Fruit fly (Drosophila melanogaster): ENCODE results near the gene Myb.

Myb gene

dm6 chrX:15868781-15869180 is 11.2 kb upstream of the Myb start:
- no peak for TF ChIP-seq HLH106 (tag; optimal IDR thresholded peaks at IDR 0.05)
- no peak for TF ChIP-seq dl (GFP tag; optimal IDR thresholded peaks at IDR 0.05; ENCODE audit: insufficient read depth in 1 of 2, partially characterized antibody in 2 of 2)
- TF ChIP-seq br (GFP tag; optimal IDR thresholded peaks at IDR 0.05) = no peak
- TF ChIP-seq h (GFP tag; optimal IDR thresholded peaks at IDR 0.05) = no peak
- no peak for TF ChIP-seq CG32264 (GFP tag; optimal IDR thresholded peaks at IDR 0.05)
- no peak for TF ChIP-seq fru (GFP tag; optimal IDR thresholded peaks at IDR 0.05)
- no peak for TF ChIP-seq Hr83 (GFP tag; optimal IDR thresholded peaks at IDR 0.05; ENCODE audit: poor library complexity, severe bottlenecking)
- no peak for TF ChIP-seq Jra (GFP tag; optimal IDR thresholded peaks at IDR 0.05)
- TF ChIP-seq Hr78 (GFP tag; optimal IDR thresholded peaks at IDR 0.05) = no peak
- TF ChIP-seq woc (GFP tag; optimal IDR thresholded peaks at IDR 0.05) = no peak
- TF ChIP-seq Hnf4 (GFP tag; optimal IDR thresholded peaks at IDR 0.05) = no peak
- no peak for TF ChIP-seq Sp1 (GFP tag; optimal IDR thresholded peaks at IDR 0.05)
- no peak for TF ChIP-seq dmrt93B (GFP tag; optimal IDR thresholded peaks at IDR 0.05)
- no peak for TF ChIP-seq psq (GFP tag; optimal IDR thresholded peaks at IDR 0.05)
- TF ChIP-seq usp (GFP tag; optimal IDR thresholded peaks at IDR 0.05) = no peak
- TF ChIP-seq brk (GFP tag; optimal IDR thresholded peaks at IDR 0.05) = no peak
- TF ChIP-seq Rel (GFP tag; optimal IDR thresholded peaks at IDR 0.05) = no peak
- TF ChIP-seq Rel (tag; optimal IDR thresholded peaks at IDR 0.05) = no peak
- TF ChIP-seq tai (GFP tag; optimal IDR thresholded peaks at IDR 0.05) = no peak
- no peak for TF ChIP-seq Mio (GFP tag; optimal IDR thresholded peaks at IDR 0.05)

- TF ChIP-seq psq (GFP tag; optimal IDR thresholded peaks at IDR 0.05) (peak; percentile 99), Jra (GFP tag; optimal IDR thresholded peaks at IDR 0.05) (peak; percentile 99), Rel (GFP tag; optimal IDR thresholded peaks at IDR 0.05) (peak; percentile 99), Rel (tag; optimal IDR thresholded peaks at IDR 0.05) (peak; percentile 99), jim (GFP tag; optimal IDR thresholded peaks at IDR 0.05) (no peak), HLH106 (tag; optimal IDR thresholded peaks at IDR 0.05) (peak; percentile 100), Vsx2 (GFP tag; optimal IDR thresholded peaks at IDR 0.05; ENCODE audit: partially characterized antibody) (no peak), usp (GFP tag; optimal IDR thresholded peaks at IDR 0.05) (no peak), pan (optimal IDR thresholded peaks at IDR 0.05) (no peak), Mio (GFP tag; optimal IDR thresholded peaks at IDR 0.05) (peak; percentile 92), dsf (GFP tag; optimal IDR thresholded peaks at IDR 0.05; ENCODE audit: borderline replicate concordance) (peak; percentile 98), GATAd (GFP tag; optimal IDR thresholded peaks at IDR 0.05) (peak; percentile 95), Abd-B (GFP tag; optimal IDR thresholded peaks at IDR 0.05) (no peak), N (GFP tag; optimal IDR thresholded peaks at IDR 0.05) (no peak), Dfd (GFP tag; optimal IDR thresholded peaks at IDR 0.05) (peak; percentile 97), OdsH (GFP tag; optimal IDR thresholded peaks at IDR 0.05) (peak; percentile 100), lola (GFP tag; optimal IDR thresholded peaks at IDR 0.05) (no peak), foxo (GFP tag; optimal IDR thresholded peaks at IDR 0.05) (peak; percentile 98 to 100), tai (GFP tag; optimal IDR thresholded peaks at IDR 0.05) (peak; percentile 98), woc (GFP tag; optimal IDR thresholded peaks at IDR 0.05) (peak; percentile 99), Dif (GFP tag; optimal IDR thresholded peaks at IDR 0.05; ENCODE audit: partially characterized antibody) (no peak), ey (GFP tag; optimal IDR thresholded peaks at IDR 0.05) (peak; percentile 99), CG9705 (GFP tag; optimal IDR thresholded peaks at IDR 0.05) (peak; percentile 100), Hr83 (GFP tag; optimal IDR thresholded peaks at IDR 0.05; ENCODE audit: poor library complexity, severe bottlenecking) (peak; percentile 85), fru (GFP tag; optimal IDR thresholded peaks at IDR 0.05) (peak; percentile 100), sv (GFP tag; optimal IDR thresholded peaks at IDR 0.05) (peak; percentile 99), br (GFP tag; optimal IDR thresholded peaks at IDR 0.05) (peak; percentile 99), brk (GFP tag; optimal IDR thresholded peaks at IDR 0.05) (peak; percentile 99), rgr (GFP tag; optimal IDR thresholded peaks at IDR 0.05) (peak; percentile 100), CG32264 (GFP tag; optimal IDR thresholded peaks at IDR 0.05) (peak; percentile 99), CrebA (GFP tag; optimal IDR thresholded peaks at IDR 0.05; ENCODE audit: borderline replicate concordance) (peak; percentile 98), h (GFP tag; optimal IDR thresholded peaks at IDR 0.05) (peak; percentile 100), Hr78 (GFP tag; optimal IDR thresholded peaks at IDR 0.05) (no peak), Myc (optimal IDR thresholded peaks at IDR 0.05) (no peak), sage (GFP tag; optimal IDR thresholded peaks at IDR 0.05) (peak; percentile 99), dl (GFP tag; optimal IDR thresholded peaks at IDR 0.05; ENCODE audit: insufficient read depth in 1 of 2, partially characterized antibody in 2 of 2) (no peak), dmrt93B (GFP tag; optimal IDR thresholded peaks at IDR 0.05) (peak; percentile 99), Sp1 (GFP tag; optimal IDR thresholded peaks at IDR 0.05) (peak; percentile 100), Hnf4 (GFP tag; optimal IDR thresholded peaks at IDR 0.05) (peak; percentile 99)
Measured at dm6 chrX:15867863-15868262, 10.2 kb upstream of the Myb start, which contains the start of gene Gapdh2. Gapdh2 (plus strand) TSS chrX:15868145.

Data from whole organism, wandering third instar larva.